Worm (Caenorhabditis elegans): ENCODE data around the gene ags-3.
A peak's percentile ranks its signal among the peaks of the same experiment; 100 is the strongest.

ags-3 gene

DNA sequence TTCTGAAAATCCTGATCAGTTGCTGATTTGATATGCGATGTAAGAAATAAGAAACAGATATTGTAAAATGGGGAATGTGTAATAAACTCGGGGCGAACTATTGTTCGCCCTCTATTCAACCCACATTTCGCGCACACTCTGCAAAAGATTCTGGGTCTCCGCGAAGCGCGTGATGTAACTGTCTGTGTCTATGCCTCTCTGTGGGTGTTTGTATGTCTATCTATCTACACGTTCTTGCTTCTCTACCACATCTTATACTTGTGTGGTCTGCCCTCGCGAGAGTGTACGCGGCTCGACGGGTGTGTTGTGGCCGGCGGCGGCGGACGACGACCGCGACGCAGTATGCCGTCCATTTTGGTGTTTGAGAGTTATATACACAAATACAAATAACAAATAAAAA, 33.1 kb upstream of the ags-3 start (continued):
- no peak for TF ChIP-seq snpc-4 (GFP tag; optimal IDR thresholded peaks at IDR 0.05)
- TF ChIP-seq snpc-4 (tag; optimal IDR thresholded peaks at IDR 0.05), result peak in 2 of 4 experiments; percentile 17 to 40
- TF ChIP-seq ztf-26 (tag; optimal IDR thresholded peaks at IDR 0.05), result peak; percentile 33
- no peak for TF ChIP-seq die-1 (tag; optimal IDR thresholded peaks at IDR 0.05)
- no peak for TF ChIP-seq B0035.1 (tag; optimal IDR thresholded peaks at IDR 0.05)
- no peak for TF ChIP-seq ceh-100 (GFP tag; IDR thresholded peaks at IDR 0.05)
- TF ChIP-seq ekl-4 (GFP tag; IDR thresholded peaks at IDR 0.05), result no peak
- 0 out of 2 replicates have a peak, but pooled peaks have one; percentile 47 for TF ChIP-seq nfyb-1 (GFP tag; IDR thresholded peaks at IDR 0.05)
- TF ChIP-seq bed-2 (GFP tag; IDR thresholded peaks at IDR 0.05), result no peak
- no peak for TF ChIP-seq ceh-58 (GFP tag; IDR thresholded peaks at IDR 0.05)
- TF ChIP-seq lsl-1 (GFP tag; optimal IDR thresholded peaks at IDR 0.05), result no peak
- peak; percentile 17 for TF ChIP-seq ztf-18 (tag; optimal IDR thresholded peaks at IDR 0.05)
- no peak for TF ChIP-seq B0261.1 (tag; optimal IDR thresholded peaks at IDR 0.05)
- TF ChIP-seq unc-62 (GFP tag; optimal IDR thresholded peaks at IDR 0.05), result no peak
- TF ChIP-seq madf-8 (GFP tag; conservative IDR thresholded peaks at IDR 0.05), result no peak
- TF ChIP-seq pha-4 (tag; optimal IDR thresholded peaks at IDR 0.05), result no peak
- no peak for TF ChIP-seq T26A5.8 (tag; optimal IDR thresholded peaks at IDR 0.05)
- no peak for TF ChIP-seq athp-1 (tag; optimal IDR thresholded peaks at IDR 0.05)
- peak; percentile 60 for TF ChIP-seq attf-5 (GFP tag; optimal IDR thresholded peaks at IDR 0.05)
- TF ChIP-seq snpc-1.3 (tag; optimal IDR thresholded peaks at IDR 0.05; ENCODE audit: insufficient read depth), result no peak
- peak; percentile 73 for TF ChIP-seq ceh-27 (GFP tag; optimal IDR thresholded peaks at IDR 0.05)
- TF ChIP-seq him-1 (tag; optimal IDR thresholded peaks at IDR 0.05), result no peak
- TF ChIP-seq hlh-26 (GFP tag; conservative IDR thresholded peaks at IDR 0.05), result no peak
- TF ChIP-seq egrh-3 (GFP tag; IDR thresholded peaks at IDR 0.05), result no peak
- TF ChIP-seq hmg-1.2 (GFP tag; IDR thresholded peaks at IDR 0.05), result peak; percentile 75; the same call in 1 of the 2 replicates
- peak; percentile 21 for TF ChIP-seq ZK185.1 (tag; optimal IDR thresholded peaks at IDR 0.05; ENCODE audit: poor library complexity, severe bottlenecking)

DNA sequence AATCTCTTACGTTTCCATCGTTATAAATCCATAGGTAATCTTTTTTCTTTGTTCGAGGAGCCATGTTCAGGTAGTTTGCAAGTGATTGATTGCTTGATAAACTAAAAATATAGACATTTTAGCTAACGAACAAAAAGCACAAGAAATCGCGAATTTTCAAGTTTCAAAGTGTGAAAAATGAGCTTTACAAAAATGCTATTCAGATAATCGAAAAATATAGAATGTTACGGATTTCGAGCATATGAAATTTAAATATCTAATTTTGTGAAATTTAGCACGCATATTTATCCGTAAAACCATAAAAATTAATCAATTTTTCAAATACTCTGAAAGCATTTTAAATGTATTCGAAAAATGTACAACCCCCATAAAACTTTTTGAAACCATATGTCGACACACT, 32.0 kb upstream of the ags-3 start, which contains the start of gene C26B9.6:
TSS of gene C26B9.6 (minus strand) at position 101 of the 400 bp plus-strand sequence.
- no peak for TF ChIP-seq rpc-1 (optimal IDR thresholded peaks at IDR 0.05)
- TF ChIP-seq rpc-1 (tag; optimal IDR thresholded peaks at IDR 0.05), result no peak
- TF ChIP-seq efl-1 (GFP tag; optimal IDR thresholded peaks at IDR 0.05), result no peak
- no peak for TF ChIP-seq attf-3 (GFP tag; conservative IDR thresholded peaks at IDR 0.05)
- TF ChIP-seq nhr-179 (tag; optimal IDR thresholded peaks at IDR 0.05), result no peak
- no peak for TF ChIP-seq ztf-3 (GFP tag; optimal IDR thresholded peaks at IDR 0.05)
- no peak for TF ChIP-seq ets-4 (GFP tag; optimal IDR thresholded peaks at IDR 0.05)
- TF ChIP-seq attf-5 (GFP tag; optimal IDR thresholded peaks at IDR 0.05), result no peak
- TF ChIP-seq B0035.1 (tag; optimal IDR thresholded peaks at IDR 0.05), result no peak
- TF ChIP-seq ceh-58 (GFP tag; IDR thresholded peaks at IDR 0.05), result no peak

DNA sequence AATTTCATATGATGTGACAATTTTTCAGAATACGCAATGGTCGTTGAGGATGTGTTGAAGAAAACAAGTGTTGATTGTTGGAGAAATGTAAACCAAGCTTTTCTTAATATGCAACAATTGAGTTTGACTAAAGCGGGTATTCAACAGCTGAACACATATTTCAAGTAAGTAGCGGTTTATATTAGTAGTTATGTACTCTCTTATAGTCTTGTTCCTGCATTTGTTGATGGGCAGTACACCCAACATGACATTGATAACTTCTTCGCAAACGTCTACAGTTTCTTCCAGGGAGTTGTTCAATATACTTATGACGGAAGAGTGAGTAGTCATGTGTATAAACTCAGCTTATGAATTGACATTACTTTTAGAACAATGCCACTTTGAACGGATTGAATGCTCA, 27.4 kb upstream of the ags-3 start:
- TF ChIP-seq cebp-2 (GFP tag; IDR thresholded peaks at IDR 0.05), result no peak
- no peak for TF ChIP-seq gei-17 (GFP tag; optimal IDR thresholded peaks at IDR 0.05)
- no peak for TF ChIP-seq B0336.3 (GFP tag; IDR thresholded peaks at IDR 0.05)
- no peak for TF ChIP-seq mes-4 (tag; optimal IDR thresholded peaks at IDR 0.05)
- TF ChIP-seq snpc-4 (GFP tag; optimal IDR thresholded peaks at IDR 0.05), result no peak
- TF ChIP-seq snpc-4 (tag; optimal IDR thresholded peaks at IDR 0.05), result no peak
- TF ChIP-seq bed-2 (GFP tag; IDR thresholded peaks at IDR 0.05), result no peak
- TF ChIP-seq hmg-20 (GFP tag; IDR thresholded peaks at IDR 0.05), result no peak
- no peak for TF ChIP-seq mel-28 (tag; optimal IDR thresholded peaks at IDR 0.05; ENCODE audit: borderline replicate concordance)
- no peak for TF ChIP-seq him-1 (tag; optimal IDR thresholded peaks at IDR 0.05)
- TF ChIP-seq nhr-90 (tag; optimal IDR thresholded peaks at IDR 0.05), result no peak
- no peak for TF ChIP-seq hlh-12 (tag; optimal IDR thresholded peaks at IDR 0.05)
- no peak for TF ChIP-seq chd-7 (tag; optimal IDR thresholded peaks at IDR 0.05)
- no peak for TF ChIP-seq unc-62 (GFP tag; optimal IDR thresholded peaks at IDR 0.05)
